Fruit fly (Drosophila melanogaster): ENCODE data around the gene CG17328.

DNA sequence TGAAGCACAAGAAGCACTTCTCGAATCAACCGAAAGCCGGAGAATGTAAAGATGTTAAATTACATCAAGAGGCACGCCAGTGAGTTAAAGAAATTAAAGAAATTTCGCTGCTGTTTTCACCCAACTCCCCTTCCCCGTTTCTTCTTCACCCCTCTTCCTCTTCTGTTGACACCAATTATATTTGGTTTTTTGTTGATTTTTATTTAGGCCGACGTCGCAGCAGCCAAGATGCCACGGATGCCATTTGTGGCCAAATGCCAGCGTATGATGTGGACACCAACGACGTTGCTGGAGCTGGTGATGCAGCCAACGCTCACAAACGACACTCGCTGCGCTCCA is 11.4 kb upstream of the CG17328 start:
- no peak for TF ChIP-seq psq (optimal IDR thresholded peaks at IDR 0.05)
- TF ChIP-seq usp (GFP tag; optimal IDR thresholded peaks at IDR 0.05), result no peak
- no peak for TF ChIP-seq pan (optimal IDR thresholded peaks at IDR 0.05)
- no peak for TF ChIP-seq CG8478 (optimal IDR thresholded peaks at IDR 0.05)
- TF ChIP-seq Dll (optimal IDR thresholded peaks at IDR 0.05), result no peak
- no peak for TF ChIP-seq EcR (GFP tag; optimal IDR thresholded peaks at IDR 0.05)
